Worm (Caenorhabditis elegans) whole organism, mixed stage, embryonic: Measurements from ENCODE around the gene C34E10.9.

Experiments used
- drap-1 ChIP-seq: fragments of 200-800 bp; sonication (Bioruptor generic); optimal IDR thresholded peaks from 3 replicates; lab custom pipeline; 2018; ENCODE audit warnings: mild to moderate bottlenecking, missing genetic modification characterization, missing compliant biosample characterization
- nhr-28 ChIP-seq: fragments of 150-350 bp; optimal IDR thresholded peaks from 2 replicates; lab custom pipeline; 2014; ENCODE audit warnings: missing biosample characterization, missing genetic modification characterization
- nhr-76 ChIP-seq: sonication (generic microtip); optimal IDR thresholded peaks from 2 replicates; lab custom pipeline; 2017; ENCODE audit warnings: missing biosample characterization, missing genetic modification characterization
- pha-4 ChIP-seq: fragments of 150-350 bp; optimal IDR thresholded peaks from 2 replicates; lab custom pipeline; 2018; ENCODE audit warnings: missing biosample characterization, missing genetic modification reagents, missing genetic modification characterization
- snpc-4 ChIP-seq: fragments of 150-350 bp; optimal IDR thresholded peaks from 2 replicates; lab custom pipeline; 2014; ENCODE audit warnings: missing biosample characterization, missing genetic modification characterization
- tbx-8 ChIP-seq: fragments of 200-800 bp; sonication (Bioruptor generic); optimal IDR thresholded peaks from 2 replicates; lab custom pipeline; 2018; ENCODE audit warnings: mild to moderate bottlenecking, missing genetic modification characterization, moderate library complexity, missing compliant biosample characterization
- unc-39 ChIP-seq: fragments of 150-350 bp; optimal IDR thresholded peaks from 2 replicates; lab custom pipeline; 2014; ENCODE audit warnings: missing biosample characterization, missing genetic modification characterization

- no peak for TF ChIP-seq tbx-8 (GFP tag; lab: Kevin White, UChicago)
- no peak for TF ChIP-seq snpc-4 (tag; lab: Kevin White, UChicago)
- TF ChIP-seq nhr-28 = no peak
- no peak for TF ChIP-seq pha-4
- no peak for TF ChIP-seq nhr-76 (tag; lab: Kevin White, UChicago)
- TF ChIP-seq unc-39 (tag; lab: Kevin White, UChicago) = no peak
- no peak for TF ChIP-seq drap-1 (GFP tag; lab: Kevin White, UChicago)
Observed at ce11 chrIII:5224908-5225307, 38.3 kb downstream of the C34E10.9 start.
